Worm (Caenorhabditis elegans) whole organism, L3 larva: ENCODE results near the gene cpr-4.

Experiments used
- ZK546.5 ChIP-seq: sonication (generic microtip); optimal IDR thresholded peaks from 2 replicates; lab custom pipeline; 2017; ENCODE audit warnings: missing biosample characterization, missing genetic modification characterization
- ama-1 ChIP-seq: fragments of 150-350 bp; optimal IDR thresholded peaks from 2 replicates; lab custom pipeline; 2018
- ceh-16 ChIP-seq: sonication (generic microtip); optimal IDR thresholded peaks from 2 replicates; lab custom pipeline; 2017; ENCODE audit warnings: missing biosample characterization, missing genetic modification characterization
- egl-27 ChIP-seq: sonication (generic microtip); optimal IDR thresholded peaks from 4 replicates; lab custom pipeline; 2017; ENCODE audit warnings: missing biosample characterization, missing genetic modification reagents, missing genetic modification characterization
- elt-1 ChIP-seq: fragments of 150-350 bp; optimal IDR thresholded peaks from 2 replicates; lab custom pipeline; 2014; ENCODE audit warnings: missing biosample characterization, missing genetic modification characterization
- fkh-10 ChIP-seq: sonication (generic microtip); optimal IDR thresholded peaks from 2 replicates; lab custom pipeline; 2017; ENCODE audit warnings: missing biosample characterization, missing genetic modification reagents, missing genetic modification characterization
- fos-1 ChIP-seq: fragments of 150-350 bp; optimal IDR thresholded peaks from 2 replicates; lab custom pipeline; 2014; ENCODE audit warnings: missing biosample characterization, missing genetic modification characterization
- lin-39 ChIP-seq: fragments of 150-350 bp; optimal IDR thresholded peaks from 2 replicates; lab custom pipeline; 2018; ENCODE audit warnings: missing biosample characterization, missing genetic modification reagents, missing genetic modification characterization
- nhr-12 ChIP-seq: fragments of 150-350 bp; optimal IDR thresholded peaks from 2 replicates; lab custom pipeline; 2014; ENCODE audit warnings: missing biosample characterization, missing genetic modification characterization
- nhr-67 ChIP-seq: fragments of 150-350 bp; optimal IDR thresholded peaks from 2 replicates; lab custom pipeline; 2014; ENCODE audit warnings: missing biosample characterization, missing genetic modification characterization
- nhr-76 ChIP-seq: fragments of 150-350 bp; sonication (generic microtip); optimal IDR thresholded peaks from 5 replicates; lab custom pipeline; 2014; ENCODE audit warnings: missing biosample characterization, missing genetic modification characterization
- skn-1 ChIP-seq: fragments of 150-350 bp; optimal IDR thresholded peaks from 2 replicates; lab custom pipeline; 2014; ENCODE audit warnings: missing biosample characterization, missing genetic modification characterization

ce11 chrV:6616294-6616693, 1.8 kb downstream of the cpr-4 start:
- TF ChIP-seq lin-39: no peak
- no peak for TF ChIP-seq ZK546.5 (tag; lab: Kevin White, UChicago)
- no peak for TF ChIP-seq nhr-12 (tag; lab: Kevin White, UChicago)
- no peak for TF ChIP-seq nhr-76 (tag; lab: Kevin White, UChicago)
- TF ChIP-seq ama-1 (lab: Kevin White, UChicago): no peak
- TF ChIP-seq egl-27 (tag; lab: Kevin White, UChicago): no peak
- TF ChIP-seq ceh-16 (tag; lab: Kevin White, UChicago): no peak
- TF ChIP-seq elt-1 (tag; lab: Kevin White, UChicago): no peak
- TF ChIP-seq fos-1 (tag; lab: Kevin White, UChicago): no peak
- no peak for TF ChIP-seq fkh-10 (GFP tag; lab: Kevin White, UChicago)
- TF ChIP-seq skn-1: no peak
- TF ChIP-seq nhr-67 (tag; lab: Kevin White, UChicago): no peak
